Fruit fly (Drosophila melanogaster) whole organism, adult: ENCODE results near the gene CG10638.

Experiments
- CG11617 ChIP-seq: fragments of 200-800 bp; sonication (Bioruptor generic); optimal IDR thresholded peaks from 2 replicates; lab custom pipeline; 2017; ENCODE audit warnings: mild to moderate bottlenecking, missing biosample characterization, missing genetic modification reagents, missing genetic modification characterization
- CG33017 ChIP-seq: fragments of 200-800 bp; sonication (Bioruptor generic); optimal IDR thresholded peaks from 2 replicates; lab custom pipeline; 2018; ENCODE audit warnings: missing biosample characterization, mild to moderate bottlenecking, missing genetic modification characterization, moderate library complexity
- CG7045 ChIP-seq: fragments of 200-800 bp; sonication (Bioruptor generic); optimal IDR thresholded peaks from 2 replicates; lab custom pipeline; 2017; ENCODE audit warnings: missing biosample characterization, mild to moderate bottlenecking, missing genetic modification characterization
- Mnt ChIP-seq: fragments of 200-800 bp; sonication (Bioruptor generic); optimal IDR thresholded peaks from 2 replicates; lab custom pipeline; 2016; ENCODE audit warnings: missing biosample characterization, mild to moderate bottlenecking, missing genetic modification characterization
- bab1 ChIP-seq: fragments of 200-800 bp; sonication (Bioruptor generic); optimal IDR thresholded peaks from 3 replicates; lab custom pipeline; 2019; ENCODE audit warnings: missing biosample characterization, mild to moderate bottlenecking, missing genetic modification characterization, moderate library complexity
- cnc ChIP-seq, 2 experiments: fragments of >200 bp; optimal IDR thresholded peaks; 2 replicates each; lab custom pipeline; 2017
- kay ChIP-seq: fragments of 200-800 bp; sonication (Bioruptor generic); peaks from one replicate; lab custom pipeline; 2016; ENCODE audit warnings: missing biosample characterization, missing genetic modification characterization, borderline replicate concordance
- tj ChIP-seq: fragments of 200-800 bp; sonication (Bioruptor generic); optimal IDR thresholded peaks from 3 replicates; lab custom pipeline; 2017; ENCODE audit warnings: missing biosample characterization, mild to moderate bottlenecking, missing genetic modification characterization, moderate library complexity
- toe ChIP-seq: fragments of 200-800 bp; sonication (Bioruptor generic); optimal IDR thresholded peaks from 2 replicates; lab custom pipeline; 2016; ENCODE audit warnings: missing biosample characterization, missing genetic modification characterization

dm6 chr3L:12495312-12495725, 5.8 kb downstream of the CG10638 start:
- no peak for TF ChIP-seq CG7045 (GFP tag; lab: Kevin White, UChicago)
- no peak for TF ChIP-seq kay
- TF ChIP-seq bab1 (GFP tag; lab: Kevin White, UChicago) = no peak
- no peak for TF ChIP-seq Mnt (GFP tag; lab: Kevin White, UChicago)
- TF ChIP-seq tj (GFP tag; lab: Kevin White, UChicago) = no peak
- no peak for TF ChIP-seq CG33017
- TF ChIP-seq CG11617 (GFP tag; lab: Kevin White, UChicago) = no peak
- no peak for TF ChIP-seq cnc (optimal IDR thresholded peaks at IDR 0.05; lab: Kevin White, UChicago)
- TF ChIP-seq toe (GFP tag; lab: Kevin White, UChicago) = no peak
